Worm (Caenorhabditis elegans) whole organism, L2 larva: Measurements from ENCODE around the gene cpt-2.
"Not testable (repeated sequence)": the region's sequence is repeated elsewhere in the genome, so short reads cannot be mapped to it uniquely, and the experiment has no call there.

Source experiments
- ceh-16 ChIP-seq: fragments of 150-350 bp; optimal IDR thresholded peaks from 2 replicates; lab custom pipeline; 2014; ENCODE audit warnings: missing biosample characterization, missing genetic modification characterization
- skn-1 ChIP-seq: sonication (generic microtip); optimal IDR thresholded peaks from 2 replicates; lab custom pipeline; 2017; ENCODE audit warnings: missing biosample characterization, missing genetic modification characterization
- unc-39 ChIP-seq: fragments of 150-350 bp; optimal IDR thresholded peaks from 2 replicates; lab custom pipeline; 2014; ENCODE audit warnings: missing biosample characterization, missing genetic modification characterization

ce11 chrIV:11179123-11179740, at the start of gene cpt-2:
- TF ChIP-seq skn-1 (tag; lab: Kevin White, UChicago); unc-39; ceh-16: not testable (repeated sequence)
